Fruit fly (Drosophila melanogaster) whole organism, embryonic: ENCODE measurements around the gene fry.
A peak's percentile ranks its signal among the peaks of the same experiment; 100 is the strongest.

Experiments used
- Ada2b ChIP-seq: fragments of 200-800 bp; sonication (Bioruptor generic); IDR thresholded peaks from 2 replicates; pipeline ENCODE4 v1.3.6; 2022; ENCODE audit warnings: missing biosample characterization, missing genetic modification characterization
- B-H1 ChIP-seq: fragments of 200-800 bp; sonication (Bioruptor generic); IDR thresholded peaks from 3 replicates; pipeline ENCODE4 v1.3.6; 2022; ENCODE audit warnings: missing biosample characterization, missing genetic modification characterization
- Bdp1 ChIP-seq: fragments of 200-800 bp; sonication (Bioruptor generic); optimal IDR thresholded peaks from 3 replicates; lab custom pipeline; 2016; ENCODE audit warnings: missing biosample characterization, missing genetic modification characterization
- CG10267 ChIP-seq: fragments of 200-800 bp; sonication (Bioruptor generic); optimal IDR thresholded peaks from 2 replicates; lab custom pipeline; 2018; ENCODE audit warnings: missing biosample characterization, mild to moderate bottlenecking, missing genetic modification characterization, moderate library complexity
- CG10543 ChIP-seq: fragments of 200-800 bp; sonication (Bioruptor generic); optimal IDR thresholded peaks from 3 replicates; lab custom pipeline; 2017; ENCODE audit warnings: missing biosample characterization, mild to moderate bottlenecking, missing genetic modification characterization, moderate library complexity
- CG11456 ChIP-seq: fragments of 200-800 bp; sonication (Bioruptor generic); IDR thresholded peaks from 3 replicates; pipeline ENCODE4 v1.3.6; 2022; ENCODE audit warnings: missing biosample characterization, missing genetic modification characterization
- CG12391 ChIP-seq: fragments of 200-800 bp; sonication (Bioruptor generic); optimal IDR thresholded peaks from 3 replicates; lab custom pipeline; 2018; ENCODE audit warnings: missing biosample characterization, mild to moderate bottlenecking, missing genetic modification characterization, moderate library complexity
- CG13287 ChIP-seq: fragments of 200-800 bp; sonication (Bioruptor generic); IDR thresholded peaks from 2 replicates; pipeline ENCODE4 v1.3.6; 2022; ENCODE audit warnings: missing biosample characterization, missing genetic modification characterization; ENCODE audit not compliant: partially characterized antibody
- CG13424 ChIP-seq: fragments of 200-800 bp; sonication (Bioruptor generic); optimal IDR thresholded peaks from 2 replicates; lab custom pipeline; 2019; ENCODE audit warnings: missing biosample characterization, mild to moderate bottlenecking, missing genetic modification characterization, moderate library complexity
- CG14050 ChIP-seq: fragments of 200-800 bp; sonication (Bioruptor generic); IDR thresholded peaks from 3 replicates; pipeline ENCODE4 v1.3.6; 2022; ENCODE audit warnings: missing biosample characterization, missing genetic modification characterization
- CG1647 ChIP-seq: fragments of 200-800 bp; sonication (Bioruptor generic); optimal IDR thresholded peaks from 3 replicates; lab custom pipeline; 2016; ENCODE audit warnings: missing biosample characterization, missing genetic modification characterization
- CG16863 ChIP-seq: fragments of 200-800 bp; sonication (Bioruptor generic); optimal IDR thresholded peaks from 3 replicates; lab custom pipeline; 2016; ENCODE audit warnings: missing biosample characterization, missing genetic modification characterization
- CG17361 ChIP-seq: fragments of 200-800 bp; sonication (Bioruptor generic); IDR thresholded peaks from 3 replicates; pipeline ENCODE4 v1.3.6; 2022; ENCODE audit warnings: missing biosample characterization, missing genetic modification characterization
- CG18011 ChIP-seq: fragments of 200-800 bp; sonication (Bioruptor generic); optimal IDR thresholded peaks from 2 replicates; lab custom pipeline; 2017; ENCODE audit warnings: missing biosample characterization, missing genetic modification characterization, mild to moderate bottlenecking, moderate library complexity, missing genotype
- CG2889 ChIP-seq: fragments of 200-800 bp; sonication (Bioruptor generic); IDR thresholded peaks from 3 replicates; pipeline ENCODE4 v1.3.6; 2022; ENCODE audit warnings: missing biosample characterization, missing genetic modification characterization
- CG30403 ChIP-seq: fragments of 200-800 bp; sonication (Bioruptor generic); optimal IDR thresholded peaks from 3 replicates; lab custom pipeline; 2016; ENCODE audit warnings: missing biosample characterization, missing genetic modification characterization
- CG31441 ChIP-seq: fragments of 200-800 bp; sonication (Bioruptor generic); IDR thresholded peaks from 2 replicates; pipeline ENCODE4 v1.3.6; 2022; ENCODE audit warnings: missing biosample characterization, missing genetic modification characterization
- CG3838 ChIP-seq: fragments of 200-800 bp; sonication (Bioruptor generic); optimal IDR thresholded peaks from 3 replicates; lab custom pipeline; 2016; ENCODE audit warnings: missing biosample characterization, missing genetic modification characterization
- CG4282 ChIP-seq: fragments of 200-800 bp; sonication (Bioruptor generic); optimal IDR thresholded peaks from 2 replicates; lab custom pipeline; 2016; ENCODE audit warnings: missing biosample characterization, missing genetic modification characterization
- CG7357 ChIP-seq: fragments of 200-800 bp; sonication (Bioruptor generic); IDR thresholded peaks from 3 replicates; pipeline ENCODE4 v1.3.6; 2022; ENCODE audit warnings: missing biosample characterization, missing genetic modification characterization
- CG9817 ChIP-seq: fragments of 200-800 bp; sonication (Bioruptor generic); optimal IDR thresholded peaks from 2 replicates; lab custom pipeline; 2018; ENCODE audit warnings: missing biosample characterization, mild to moderate bottlenecking, missing genetic modification characterization, moderate library complexity
- Camta ChIP-seq: fragments of 200-800 bp; sonication (Bioruptor generic); optimal IDR thresholded peaks from 2 replicates; lab custom pipeline; 2016; ENCODE audit warnings: missing biosample characterization, missing genetic modification characterization
- D19A ChIP-seq: fragments of 200-800 bp; optimal IDR thresholded peaks from 3 replicates; lab custom pipeline; 2019; ENCODE audit warnings: missing biosample characterization, mild to moderate bottlenecking, missing genetic modification characterization, moderate library complexity
- ERR ChIP-seq: fragments of 200-800 bp; sonication (Bioruptor generic); optimal IDR thresholded peaks from 2 replicates; lab custom pipeline; 2016; ENCODE audit warnings: missing biosample characterization, missing genetic modification characterization
- Fer1 ChIP-seq: fragments of 200-800 bp; sonication (Bioruptor generic); optimal IDR thresholded peaks from 2 replicates; lab custom pipeline; 2017; ENCODE audit warnings: missing biosample characterization, mild to moderate bottlenecking, missing genetic modification characterization
- GATAe ChIP-seq: fragments of 200-800 bp; sonication (Bioruptor generic); conservative IDR thresholded peaks from 2 replicates; pipeline ENCODE4 v1.3.6; 2022; ENCODE audit warnings: missing biosample characterization, missing genetic modification characterization
- Nf-YB ChIP-seq: fragments of 200-800 bp; sonication (Bioruptor generic); optimal IDR thresholded peaks from 3 replicates; lab custom pipeline; 2019; ENCODE audit warnings: missing biosample characterization, mild to moderate bottlenecking, missing genetic modification characterization, moderate library complexity
- Oaz ChIP-seq: fragments of 200-800 bp; sonication (Bioruptor generic); IDR thresholded peaks from 2 replicates; pipeline ENCODE4 v1.3.6; 2022; ENCODE audit warnings: missing biosample characterization, missing genetic modification characterization
- Ssrp ChIP-seq: fragments of 200-800 bp; sonication (Bioruptor generic); optimal IDR thresholded peaks from 2 replicates; lab custom pipeline; 2018; ENCODE audit warnings: missing biosample characterization, mild to moderate bottlenecking, missing genetic modification characterization, moderate library complexity
- ac ChIP-seq: fragments of 200-800 bp; sonication (Bioruptor generic); optimal IDR thresholded peaks from 3 replicates; lab custom pipeline; 2017; ENCODE audit warnings: missing biosample characterization, mild to moderate bottlenecking, missing genetic modification characterization
- aop ChIP-seq: fragments of 200-800 bp; sonication (Bioruptor generic); IDR thresholded peaks from 2 replicates; pipeline ENCODE4 v1.3.6; 2022; ENCODE audit warnings: missing biosample characterization, missing genetic modification characterization
- ap ChIP-seq: fragments of 200-800 bp; sonication (Bioruptor generic); IDR thresholded peaks from 2 replicates; pipeline ENCODE4 v1.3.6; 2022; ENCODE audit warnings: missing biosample characterization, missing genetic modification characterization
- chm ChIP-seq: fragments of 200-800 bp; sonication (Bioruptor generic); IDR thresholded peaks from 2 replicates; pipeline ENCODE4 v1.3.6; 2022; ENCODE audit warnings: missing biosample characterization, missing genetic modification characterization
- cwo ChIP-seq: fragments of 200-800 bp; sonication (Bioruptor generic); optimal IDR thresholded peaks from 3 replicates; lab custom pipeline; 2017; ENCODE audit warnings: missing biosample characterization, missing genetic modification characterization, mild to moderate bottlenecking, moderate library complexity, missing genetic modification reagents
- en ChIP-seq: fragments of 200-800 bp; sonication (Bioruptor generic); optimal IDR thresholded peaks from 2 replicates; lab custom pipeline; 2016; ENCODE audit warnings: missing biosample characterization, missing genetic modification characterization
- fu2 ChIP-seq: fragments of 200-800 bp; sonication (Bioruptor generic); optimal IDR thresholded peaks from 2 replicates; lab custom pipeline; 2016; ENCODE audit warnings: missing biosample characterization, missing genetic modification characterization
- gsb ChIP-seq: fragments of 200-800 bp; sonication (Bioruptor generic); IDR thresholded peaks from 2 replicates; pipeline ENCODE4 v1.3.6; 2022; ENCODE audit warnings: missing biosample characterization, missing genetic modification characterization
- gt ChIP-seq: fragments of 200-800 bp; sonication (Bioruptor generic); IDR thresholded peaks from 2 replicates; pipeline ENCODE4 v1.3.6; 2022; ENCODE audit warnings: missing biosample characterization, missing genetic modification characterization
- ham ChIP-seq: fragments of 200-800 bp; sonication (Bioruptor generic); IDR thresholded peaks from 2 replicates; pipeline ENCODE4 v1.3.6; 2022; ENCODE audit warnings: missing biosample characterization, missing genetic modification characterization
- hbn ChIP-seq: fragments of 200-800 bp; sonication (Bioruptor generic); IDR thresholded peaks from 2 replicates; pipeline ENCODE4 v1.3.6; 2022; ENCODE audit warnings: missing biosample characterization, missing genetic modification characterization; ENCODE audit not compliant: partially characterized antibody
- peb ChIP-seq: fragments of 200-800 bp; sonication (Bioruptor generic); IDR thresholded peaks from 2 replicates; pipeline ENCODE4 v1.3.6; 2022; ENCODE audit warnings: missing biosample characterization, missing genetic modification characterization
- ranshi ChIP-seq: fragments of 200-800 bp; sonication (Bioruptor generic); IDR thresholded peaks from 2 replicates; pipeline ENCODE4 v1.3.6; 2022; ENCODE audit warnings: missing biosample characterization, missing genetic modification characterization
- wor ChIP-seq: fragments of 200-800 bp; sonication (Bioruptor generic); IDR thresholded peaks from 2 replicates; pipeline ENCODE4 v1.3.6; 2022; ENCODE audit warnings: missing biosample characterization, missing genetic modification characterization
- zen2 ChIP-seq: fragments of 200-800 bp; sonication (Bioruptor generic); IDR thresholded peaks from 3 replicates; pipeline ENCODE4 v1.3.6; 2022; ENCODE audit warnings: missing biosample characterization, missing genetic modification characterization; ENCODE audit not compliant: partially characterized antibody

Gene fry

DNA sequence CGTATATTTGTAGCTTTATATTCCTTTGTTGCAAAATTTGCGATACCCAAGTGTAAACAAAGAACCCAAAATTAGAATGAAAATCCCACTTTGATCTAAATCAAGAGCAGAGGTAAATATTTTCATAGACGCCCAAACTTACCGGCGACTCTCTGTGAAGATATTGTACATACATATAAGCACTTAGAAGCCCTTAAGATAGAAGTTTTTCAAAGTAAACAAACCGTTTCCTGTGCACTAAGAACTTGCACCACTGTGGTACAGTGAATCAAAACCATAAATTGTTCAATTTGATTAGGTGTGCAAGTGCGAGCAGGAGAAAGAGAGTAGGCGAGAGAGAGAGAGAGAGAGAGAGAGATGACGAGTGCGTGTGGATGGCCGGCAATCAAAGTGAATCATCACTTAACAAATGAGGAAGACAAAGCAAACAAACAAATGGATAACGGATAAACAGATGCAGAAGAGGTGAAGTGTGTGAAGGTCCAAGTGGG lies 851 bp downstream of the fry start (continued):
- TF ChIP-seq ac (GFP tag; lab: Kevin White, UChicago) = no peak
- peak; percentile 3; the same call in 1 of the 2 replicates for TF ChIP-seq Ada2b
- TF ChIP-seq hbn (GFP tag; lab: Robert Waterston, UW) = no peak
- TF ChIP-seq CG3838 (GFP tag; lab: Kevin White, UChicago) = no peak
- TF ChIP-seq gsb (GFP tag; lab: Robert Waterston, UW) = no peak
- TF ChIP-seq CG30403 = no peak
- TF ChIP-seq Bdp1 = no peak
- no peak for TF ChIP-seq B-H1
- no peak for TF ChIP-seq CG16863 (GFP tag; lab: Kevin White, UChicago)
- no peak for TF ChIP-seq GATAe (GFP tag; lab: Robert Waterston, UW)
- no peak for TF ChIP-seq cwo
- TF ChIP-seq Camta (GFP tag; lab: Kevin White, UChicago) = no peak
- TF ChIP-seq Nf-YB (GFP tag; lab: Kevin White, UChicago) = no peak
- TF ChIP-seq Ssrp (tag; lab: Kevin White, UChicago) = peak; percentile 8
- TF ChIP-seq en (GFP tag; lab: Kevin White, UChicago) = no peak
- TF ChIP-seq ap (GFP tag; lab: Robert Waterston, UW) = no peak
- TF ChIP-seq Fer1 = no peak
- TF ChIP-seq Oaz (GFP tag; lab: Robert Waterston, UW) = no peak
- no peak for TF ChIP-seq CG10267 (tag; lab: Kevin White, UChicago)
- TF ChIP-seq CG18011 (GFP tag; lab: Kevin White, UChicago) = no peak
- TF ChIP-seq CG4282 (GFP tag; lab: Kevin White, UChicago) = peak; percentile 53
- peak; percentile 20 for TF ChIP-seq CG13424 (tag; lab: Kevin White, UChicago)
- TF ChIP-seq CG1647 (GFP tag; lab: Kevin White, UChicago) = no peak
- no peak for TF ChIP-seq CG2889 (GFP tag; lab: Robert Waterston, UW)
- TF ChIP-seq CG9817 (tag; lab: Kevin White, UChicago) = no peak
- TF ChIP-seq ranshi (GFP tag; lab: Robert Waterston, UW) = 0 out of 2 replicates have a peak, but pooled peaks have one; percentile 5
- TF ChIP-seq ham (GFP tag; lab: Robert Waterston, UW) = no peak
- TF ChIP-seq wor (GFP tag; lab: Robert Waterston, UW) = no peak
- TF ChIP-seq zen2 (GFP tag; lab: Robert Waterston, UW) = no peak
- no peak for TF ChIP-seq aop (GFP tag; lab: Robert Waterston, UW)
- TF ChIP-seq CG10543 (GFP tag; lab: Kevin White, UChicago) = no peak
- no peak for TF ChIP-seq D19A (tag; lab: Kevin White, UChicago)
- TF ChIP-seq CG31441 (GFP tag; lab: Robert Waterston, UW) = no peak
- 0 out of 3 replicates have a peak, but pooled peaks have one; percentile 35 for TF ChIP-seq CG17361
- TF ChIP-seq fu2 (GFP tag; lab: Kevin White, UChicago) = no peak
- TF ChIP-seq peb (GFP tag; lab: Robert Waterston, UW) = no peak
- no peak for TF ChIP-seq CG14050 (GFP tag; lab: Robert Waterston, UW)
- TF ChIP-seq CG7357 = no peak
- no peak for TF ChIP-seq CG11456 (GFP tag; lab: Robert Waterston, UW)
- peak; percentile 6 for TF ChIP-seq CG12391
- no peak for TF ChIP-seq ERR (GFP tag; lab: Kevin White, UChicago)
- 0 out of 2 replicates have a peak, but pooled peaks have one; percentile 7 for TF ChIP-seq chm (GFP tag; lab: Robert Waterston, UW)
- no peak for TF ChIP-seq gt (GFP tag; lab: Robert Waterston, UW)
- TF ChIP-seq CG13287 (GFP tag; lab: Robert Waterston, UW) = no peak
